Worm (Caenorhabditis elegans): ENCODE results near the gene T20B3.14.

- TF ChIP-seq him-1 (tag; optimal IDR thresholded peaks at IDR 0.05), result no peak
- no peak for TF ChIP-seq W03F9.2 (tag; optimal IDR thresholded peaks at IDR 0.05)
- no peak for TF ChIP-seq dao-5 (tag; optimal IDR thresholded peaks at IDR 0.05)
Observed at ce11 chrV:16832865-16833264, 11.7 kb upstream of the T20B3.14 start, which contains the start of gene phy-3.

All from whole organism, L4/young adult.